Fruit fly (Drosophila melanogaster) Kc167 (cell line): ENCODE measurements around the gene fzo.

Experiments used
- Myc ChIP-seq: fragments of >200 bp; optimal IDR thresholded peaks from 2 replicates; lab custom pipeline; 2017; ENCODE audit warnings: missing external identifiers
- h ChIP-seq: fragments of >200 bp; optimal IDR thresholded peaks from 3 replicates; lab custom pipeline; 2018; ENCODE audit warnings: missing external identifiers
- insv ChIP-seq: fragments of >200 bp; optimal IDR thresholded peaks from 3 replicates; lab custom pipeline; 2018; ENCODE audit warnings: missing external identifiers
- psq ChIP-seq: fragments of >200 bp; optimal IDR thresholded peaks from 2 replicates; lab custom pipeline; 2017; ENCODE audit warnings: missing external identifiers

DNA sequence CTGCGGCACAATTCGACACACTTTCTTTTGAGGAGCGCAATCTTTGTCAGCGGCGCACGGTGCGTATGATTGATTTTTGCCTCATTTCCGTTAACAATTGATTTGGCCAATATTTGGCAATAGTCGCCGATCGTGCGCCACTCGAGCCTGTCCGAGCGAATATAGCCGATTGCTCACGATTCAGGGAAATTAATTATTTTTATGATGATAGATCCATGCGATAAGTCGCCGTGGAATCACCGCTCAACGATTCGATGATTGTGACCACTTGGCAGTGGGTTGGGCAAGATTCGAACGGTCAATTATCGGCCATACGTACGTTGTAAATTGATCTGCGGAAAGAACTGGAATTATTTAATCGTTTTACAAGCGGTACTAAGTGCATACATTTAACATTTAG lies 32.0 kb downstream of the fzo start:
- TF ChIP-seq psq (lab: Kevin White, UChicago), result no peak
- no peak for TF ChIP-seq Myc
- TF ChIP-seq insv, result no peak
- TF ChIP-seq h (lab: Kevin White, UChicago), result no peak
